Fruit fly (Drosophila melanogaster): ENCODE results near the gene Sras.

The Sras gene

DNA sequence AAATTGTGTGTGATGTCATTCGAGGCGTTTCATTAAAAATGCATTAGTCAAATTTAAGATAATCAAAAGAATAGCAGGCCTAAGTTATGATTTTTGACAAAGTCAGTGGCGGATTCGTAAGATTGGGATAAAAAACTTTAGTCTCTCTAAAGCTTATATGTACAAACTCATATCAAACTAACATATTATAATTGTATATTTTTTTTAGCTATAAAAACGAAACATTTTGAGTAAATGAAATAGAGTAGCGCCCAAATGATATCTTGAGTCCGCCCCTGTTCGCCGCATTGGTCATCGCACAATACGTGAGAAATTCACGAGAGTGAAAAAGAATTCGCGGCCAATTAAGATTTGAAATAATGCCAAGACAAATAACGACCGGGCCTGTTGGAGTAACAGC lies 9.2 kb upstream of the Sras start (continued):
- TF ChIP-seq CG3281 (GFP tag; optimal IDR thresholded peaks at IDR 0.05) = peak; percentile 37
- TF ChIP-seq HLH54F (GFP tag; optimal IDR thresholded peaks at IDR 0.05) = no peak
- TF ChIP-seq CG11093 (GFP tag; IDR thresholded peaks at IDR 0.05) = peak; percentile 49; the same call in 1 of the 3 replicates
- TF ChIP-seq bbx (GFP tag; IDR thresholded peaks at IDR 0.05; ENCODE audit: partially characterized antibody) = no peak
- TF ChIP-seq mirr (GFP tag; optimal IDR thresholded peaks at IDR 0.05) = no peak
- peak; percentile 57 for TF ChIP-seq Blimp-1 (GFP tag; optimal IDR thresholded peaks at IDR 0.05)
- no peak for TF ChIP-seq CG12299 (tag; optimal IDR thresholded peaks at IDR 0.05)
- TF ChIP-seq CG18599 (GFP tag; optimal IDR thresholded peaks at IDR 0.05) = no peak
- TF ChIP-seq HLH3B (GFP tag; IDR thresholded peaks at IDR 0.05) = peak; percentile 72
- TF ChIP-seq lmd (GFP tag; IDR thresholded peaks at IDR 0.05) = peak; percentile 82
- TF ChIP-seq inv (GFP tag; IDR thresholded peaks at IDR 0.05; ENCODE audit: partially characterized antibody) = no peak
- TF ChIP-seq NC2β (GFP tag; optimal IDR thresholded peaks at IDR 0.05) = no peak
- TF ChIP-seq CG8765 (GFP tag; IDR thresholded peaks at IDR 0.05) = no peak
- peak; percentile 50 for TF ChIP-seq Xbp1 (GFP tag; optimal IDR thresholded peaks at IDR 0.05)
- TF ChIP-seq lbe (GFP tag; optimal IDR thresholded peaks at IDR 0.05) = peak; percentile 47
- TF ChIP-seq Atf3 (GFP tag; optimal IDR thresholded peaks at IDR 0.05) = no peak
- TF ChIP-seq peb (GFP tag; IDR thresholded peaks at IDR 0.05) = no peak
- 0 out of 3 replicates have a peak, but pooled peaks have one; percentile 62 for TF ChIP-seq zfh1 (GFP tag; IDR thresholded peaks at IDR 0.05)
- peak; percentile 43 for TF ChIP-seq Hmr (GFP tag; optimal IDR thresholded peaks at IDR 0.05)
- TF ChIP-seq CG12236 (GFP tag; optimal IDR thresholded peaks at IDR 0.05) = no peak
- no peak for TF ChIP-seq CG1832 (GFP tag; optimal IDR thresholded peaks at IDR 0.05)
- no peak for TF ChIP-seq CTCF (GFP tag; optimal IDR thresholded peaks at IDR 0.05)
- TF ChIP-seq eve (GFP tag; optimal IDR thresholded peaks at IDR 0.05) = no peak
- peak; percentile 33 for TF ChIP-seq CG13894 (tag; optimal IDR thresholded peaks at IDR 0.05)
- no peak for TF ChIP-seq CG8290 (GFP tag; optimal IDR thresholded peaks at IDR 0.05)
- TF ChIP-seq CG8290 (tag; optimal IDR thresholded peaks at IDR 0.05) = no peak
- TF ChIP-seq tna (GFP tag; IDR thresholded peaks at IDR 0.05; ENCODE audit: partially characterized antibody) = no peak
- peak; percentile 38; the same call in 1 of the 2 replicates for TF ChIP-seq NFAT (GFP tag; IDR thresholded peaks at IDR 0.05)
- TF ChIP-seq CG14710 (tag; optimal IDR thresholded peaks at IDR 0.05) = no peak
- peak; percentile 24; the same call in 1 of the 2 replicates for TF ChIP-seq CG17612 (GFP tag; IDR thresholded peaks at IDR 0.05)
- peak; percentile 31; the same call in 2 of the 3 replicates for TF ChIP-seq CG14050 (GFP tag; IDR thresholded peaks at IDR 0.05)
- TF ChIP-seq Lim3 (GFP tag; IDR thresholded peaks at IDR 0.05) = no peak
- TF ChIP-seq CG15696 (tag; optimal IDR thresholded peaks at IDR 0.05) = no peak
- no peak for TF ChIP-seq dati (GFP tag; IDR thresholded peaks at IDR 0.05)
- TF ChIP-seq CG2875 (GFP tag; optimal IDR thresholded peaks at IDR 0.05) = no peak
- TF ChIP-seq D19B (GFP tag; optimal IDR thresholded peaks at IDR 0.05) = peak; percentile 14
- no peak for TF ChIP-seq Gsc (GFP tag; IDR thresholded peaks at IDR 0.05)
- no peak for TF ChIP-seq sim (GFP tag; IDR thresholded peaks at IDR 0.05)
- no peak for TF ChIP-seq Hmx (GFP tag; optimal IDR thresholded peaks at IDR 0.05)
- TF ChIP-seq CG17568 (GFP tag; optimal IDR thresholded peaks at IDR 0.05) = no peak
- TF ChIP-seq CG32772 (GFP tag; IDR thresholded peaks at IDR 0.05) = no peak; the same call in none of the 2 replicates
- TF ChIP-seq CG4424 (GFP tag; optimal IDR thresholded peaks at IDR 0.05) = peak; percentile 37
- no peak for TF ChIP-seq z (GFP tag; IDR thresholded peaks at IDR 0.05)
- no peak for TF ChIP-seq CG7745 (tag; optimal IDR thresholded peaks at IDR 0.05)
- peak; percentile 33 for TF ChIP-seq mam (GFP tag; optimal IDR thresholded peaks at IDR 0.05)
- TF ChIP-seq wdn (GFP tag; IDR thresholded peaks at IDR 0.05) = 0 out of 2 replicates have a peak, but pooled peaks have one; percentile 12
- 0 out of 3 replicates have a peak, but pooled peaks have one; percentile 35 for TF ChIP-seq C15 (GFP tag; IDR thresholded peaks at IDR 0.05)
- no peak for TF ChIP-seq CG1233 (GFP tag; optimal IDR thresholded peaks at IDR 0.05)
- no peak for TF ChIP-seq CG2202 (tag; optimal IDR thresholded peaks at IDR 0.05)
- TF ChIP-seq ems (GFP tag; optimal IDR thresholded peaks at IDR 0.05) = peak; percentile 46
- no peak for TF ChIP-seq CG8089 (GFP tag; optimal IDR thresholded peaks at IDR 0.05)
- TF ChIP-seq CG7839 (tag; optimal IDR thresholded peaks at IDR 0.05) = peak; percentile 73
